Fruit fly (Drosophila melanogaster): Measurements from ENCODE around the gene chinmo.

dm6 chr2L:1646499-1646898, 4.6 kb upstream of the chinmo start:
- TF ChIP-seq CG15073 (GFP tag; optimal IDR thresholded peaks at IDR 0.05) (no peak), CHES-1-like (GFP tag; optimal IDR thresholded peaks at IDR 0.05) (no peak), zf30C (GFP tag; optimal IDR thresholded peaks at IDR 0.05) (no peak)
